Worm (Caenorhabditis elegans): Measurements from ENCODE around the gene evl-20.

The evl-20 gene

DNA sequence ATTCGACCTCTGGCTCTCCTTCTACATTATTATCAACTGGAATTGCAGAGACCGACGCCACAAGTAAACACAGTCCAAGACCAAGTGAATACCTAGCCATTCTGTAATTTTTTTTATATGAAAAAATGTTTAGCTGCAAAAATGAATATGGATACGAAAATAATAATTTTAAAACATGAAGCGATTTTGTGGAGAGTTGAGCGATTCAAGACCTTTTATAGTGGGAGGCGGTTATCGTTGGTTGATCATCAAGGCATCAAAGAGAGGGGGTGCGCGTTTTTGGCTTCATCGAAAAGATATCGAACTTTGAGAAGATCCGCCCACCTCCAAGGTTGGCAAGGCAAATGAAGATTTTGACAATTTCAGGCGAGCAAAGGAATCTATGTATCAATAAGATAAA is 2.6 kb downstream of the evl-20 start, which contains the start of gene cut-3:
cut-3 (minus strand) TSS at position 101 of the 400 bp plus-strand sequence.
- TF ChIP-seq cog-1 (tag; optimal IDR thresholded peaks at IDR 0.05) (no peak), klf-2 (GFP tag; conservative IDR thresholded peaks at IDR 0.05) (no peak), ztf-29 (GFP tag; IDR thresholded peaks at IDR 0.05) (no peak), ztf-23 (GFP tag; IDR thresholded peaks at IDR 0.05) (no peak), ref-1 (GFP tag; conservative IDR thresholded peaks at IDR 0.05) (no peak), flt-1 (GFP tag; IDR thresholded peaks at IDR 0.05) (no peak), tab-1 (GFP tag; IDR thresholded peaks at IDR 0.05) (no peak), T22C8.4 (GFP tag; IDR thresholded peaks at IDR 0.05) (no peak)

DNA sequence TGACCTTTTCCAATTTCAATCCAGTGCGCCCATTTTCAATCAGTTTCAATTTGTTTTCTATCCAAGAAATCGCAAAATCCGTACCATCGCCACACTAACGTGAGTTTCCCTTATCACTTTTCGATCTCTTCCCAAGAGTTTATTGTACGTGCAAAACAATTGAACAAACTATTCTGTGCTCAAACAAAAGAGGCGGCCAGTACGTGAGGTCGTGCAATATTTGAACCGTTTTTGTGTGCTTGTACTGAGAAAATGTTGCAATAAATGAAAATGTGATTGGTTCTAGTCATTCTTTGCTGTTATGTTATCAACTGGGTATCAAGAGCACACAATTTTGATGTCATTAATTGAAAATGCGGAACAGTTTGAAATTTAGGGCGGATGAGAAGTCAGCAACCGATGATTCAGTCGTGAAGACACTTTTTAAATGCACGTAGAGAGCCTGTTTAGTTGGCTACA is 5.6 kb downstream of the evl-20 start, which contains the start of gene F22B5.4:
F22B5.4 (plus strand) TSS at position 51 of the 459 bp plus-strand sequence.
- TF ChIP-seq ztf-23 (GFP tag; IDR thresholded peaks at IDR 0.05) (no peak), cog-1 (tag; optimal IDR thresholded peaks at IDR 0.05) (no peak), ref-1 (GFP tag; conservative IDR thresholded peaks at IDR 0.05) (no peak), ztf-29 (GFP tag; IDR thresholded peaks at IDR 0.05) (no peak), T22C8.4 (GFP tag; IDR thresholded peaks at IDR 0.05) (no peak), med-1 (GFP tag; optimal IDR thresholded peaks at IDR 0.05; ENCODE audit: insufficient read depth) (no peak), tab-1 (GFP tag; IDR thresholded peaks at IDR 0.05) (no peak), klf-2 (GFP tag; conservative IDR thresholded peaks at IDR 0.05) (no peak), flt-1 (GFP tag; IDR thresholded peaks at IDR 0.05) (no peak)

ce11 chrII:8450750-8451149 is 6.6 kb downstream of the evl-20 start:
- TF ChIP-seq T22C8.4 (GFP tag; IDR thresholded peaks at IDR 0.05) (no peak), cog-1 (tag; optimal IDR thresholded peaks at IDR 0.05) (no peak), ztf-29 (GFP tag; IDR thresholded peaks at IDR 0.05) (no peak), klf-2 (GFP tag; conservative IDR thresholded peaks at IDR 0.05) (no peak), flt-1 (GFP tag; IDR thresholded peaks at IDR 0.05) (no peak), ref-1 (GFP tag; conservative IDR thresholded peaks at IDR 0.05) (no peak), ztf-23 (GFP tag; IDR thresholded peaks at IDR 0.05) (no peak), tab-1 (GFP tag; IDR thresholded peaks at IDR 0.05) (no peak), med-1 (GFP tag; optimal IDR thresholded peaks at IDR 0.05; ENCODE audit: insufficient read depth) (no peak)

DNA sequence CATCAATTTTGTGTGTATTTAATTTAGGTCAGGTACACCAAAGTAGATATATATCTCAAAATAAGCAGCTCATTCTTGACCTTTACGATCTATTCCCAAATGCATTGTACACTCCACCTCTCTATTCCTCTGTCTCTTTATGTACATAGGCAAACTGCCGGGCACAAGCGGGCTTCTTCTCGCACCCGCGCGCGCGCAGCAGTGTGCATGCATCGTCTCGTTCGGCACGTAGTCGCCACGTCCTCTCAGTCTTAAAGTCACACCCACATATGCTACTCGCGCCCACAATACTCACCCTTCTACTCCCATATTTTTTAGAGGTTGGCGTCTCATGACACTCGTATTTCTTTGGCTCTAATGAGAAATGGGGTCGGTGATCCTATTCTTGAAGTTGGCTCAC is 7.3 kb downstream of the evl-20 start:
- no peak for TF ChIP-seq ztf-29 (GFP tag; IDR thresholded peaks at IDR 0.05)
- TF ChIP-seq cog-1 (tag; optimal IDR thresholded peaks at IDR 0.05): no peak
- no peak for TF ChIP-seq tab-1 (GFP tag; IDR thresholded peaks at IDR 0.05)

DNA sequence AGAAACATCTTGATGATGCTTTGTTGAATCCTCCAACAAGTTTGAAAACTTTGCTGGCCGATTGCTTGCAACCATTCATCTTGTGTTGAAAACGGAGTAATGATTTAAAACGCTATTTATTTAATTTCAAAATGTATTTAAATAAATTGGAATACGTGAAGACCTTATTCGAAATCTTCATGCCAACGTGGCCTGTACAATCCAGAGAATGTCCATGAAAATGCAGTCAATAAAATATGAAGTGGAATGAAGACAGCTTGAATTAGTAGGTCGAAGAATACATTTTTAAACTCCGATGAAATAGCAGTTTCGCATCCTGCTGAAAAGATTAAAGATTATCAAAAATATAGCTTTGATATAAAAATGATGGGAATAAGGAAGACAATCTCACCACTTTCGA is 10.4 kb downstream of the evl-20 start, which contains the start of gene F22B5.5:
F22B5.5 (minus strand) TSS at position 101 of the 400 bp plus-strand sequence.
- TF ChIP-seq cog-1 (tag; optimal IDR thresholded peaks at IDR 0.05) (no peak), tab-1 (GFP tag; IDR thresholded peaks at IDR 0.05) (no peak), ztf-23 (GFP tag; IDR thresholded peaks at IDR 0.05) (no peak)

DNA sequence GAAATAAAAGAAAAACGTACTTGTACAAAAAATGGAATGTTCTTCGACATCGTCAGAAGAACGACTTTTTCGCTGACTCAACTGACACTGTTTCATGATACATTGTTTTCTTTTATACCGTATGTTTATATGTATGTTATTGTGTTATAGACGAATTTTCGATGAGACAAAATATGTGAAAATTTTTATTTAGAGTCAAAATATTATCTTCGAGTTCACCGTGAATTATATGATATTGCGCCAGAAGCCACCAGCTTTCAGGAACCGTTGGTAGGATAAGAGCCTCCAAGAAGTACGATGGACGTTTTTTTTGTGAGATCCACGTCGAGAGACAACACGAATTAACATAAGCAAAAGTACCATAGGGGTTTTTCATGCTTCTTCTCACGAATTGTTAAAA is 12.0 kb downstream of the evl-20 start, which contains the start of gene F22B5.6:
F22B5.6 (minus strand) TSS at position 101 of the 400 bp plus-strand sequence.
- TF ChIP-seq klf-2 (GFP tag; conservative IDR thresholded peaks at IDR 0.05): no peak
- no peak for TF ChIP-seq cog-1 (tag; optimal IDR thresholded peaks at IDR 0.05)
- TF ChIP-seq ref-1 (GFP tag; conservative IDR thresholded peaks at IDR 0.05): no peak
- TF ChIP-seq T22C8.4 (GFP tag; IDR thresholded peaks at IDR 0.05): no peak
- TF ChIP-seq ztf-29 (GFP tag; IDR thresholded peaks at IDR 0.05): no peak
- no peak for TF ChIP-seq med-1 (GFP tag; optimal IDR thresholded peaks at IDR 0.05; ENCODE audit: insufficient read depth)
- no peak for TF ChIP-seq tab-1 (GFP tag; IDR thresholded peaks at IDR 0.05)
- no peak for TF ChIP-seq ztf-23 (GFP tag; IDR thresholded peaks at IDR 0.05)
- no peak for TF ChIP-seq flt-1 (GFP tag; IDR thresholded peaks at IDR 0.05)

DNA sequence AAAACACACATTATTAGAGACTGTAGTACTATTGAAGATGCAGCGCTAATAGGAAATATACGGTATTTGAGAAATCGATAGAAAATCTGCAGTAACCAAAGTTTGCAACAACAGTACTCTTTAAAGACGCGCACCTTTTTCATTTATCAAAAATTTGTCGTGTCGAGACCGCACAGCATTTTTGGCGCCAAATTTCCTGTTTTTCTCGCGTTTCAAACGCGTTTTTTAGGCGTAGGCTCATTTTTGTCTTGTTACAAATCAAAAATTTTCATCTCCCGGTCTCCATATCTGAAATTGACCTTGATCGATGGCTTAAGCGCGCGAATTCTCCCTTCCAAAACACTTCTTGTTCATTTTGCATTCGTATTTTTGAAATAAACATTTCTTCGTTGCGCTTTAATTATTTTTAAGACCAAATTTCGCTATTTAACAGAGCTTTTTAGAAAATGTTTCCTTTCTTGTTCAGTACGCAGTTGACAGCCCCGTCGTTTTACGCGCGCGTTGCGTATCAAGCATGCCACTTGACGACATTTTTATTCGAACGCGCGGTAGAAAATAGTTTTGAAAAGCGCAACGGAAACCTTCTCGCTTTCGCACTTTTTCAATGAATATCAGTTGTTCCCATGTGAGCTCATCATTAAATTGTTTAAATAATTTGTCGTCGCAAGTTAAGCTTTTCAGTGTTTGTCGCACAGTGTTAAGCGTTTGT is 12.7 kb downstream of the evl-20 start:
- TF ChIP-seq ref-1 (GFP tag; conservative IDR thresholded peaks at IDR 0.05) (no peak), med-1 (GFP tag; optimal IDR thresholded peaks at IDR 0.05; ENCODE audit: insufficient read depth) (no peak), cog-1 (tag; optimal IDR thresholded peaks at IDR 0.05) (no peak), T22C8.4 (GFP tag; IDR thresholded peaks at IDR 0.05) (no peak)

ce11 chrII:8457438-8457837 is 13.3 kb downstream of the evl-20 start, which contains the start of gene zyg-9:
Gene zyg-9, plus strand, starts transcription at chrII:8457818.
- no peak for TF ChIP-seq ref-1 (GFP tag; conservative IDR thresholded peaks at IDR 0.05)
- 0 out of 2 replicates have a peak, but pooled peaks have one; percentile 14 for TF ChIP-seq T22C8.4 (GFP tag; IDR thresholded peaks at IDR 0.05)
- TF ChIP-seq cog-1 (tag; optimal IDR thresholded peaks at IDR 0.05): no peak

ce11 chrII:8464448-8464898 is 20.4 kb downstream of the evl-20 start, which contains the start of gene fars-3:
Gene fars-3, plus strand, starts transcription at chrII:8464848.
- TF ChIP-seq med-1 (GFP tag; optimal IDR thresholded peaks at IDR 0.05; ENCODE audit: insufficient read depth) (no peak), flt-1 (GFP tag; IDR thresholded peaks at IDR 0.05) (0 out of 2 replicates have a peak, but pooled peaks have one; percentile 49)

DNA sequence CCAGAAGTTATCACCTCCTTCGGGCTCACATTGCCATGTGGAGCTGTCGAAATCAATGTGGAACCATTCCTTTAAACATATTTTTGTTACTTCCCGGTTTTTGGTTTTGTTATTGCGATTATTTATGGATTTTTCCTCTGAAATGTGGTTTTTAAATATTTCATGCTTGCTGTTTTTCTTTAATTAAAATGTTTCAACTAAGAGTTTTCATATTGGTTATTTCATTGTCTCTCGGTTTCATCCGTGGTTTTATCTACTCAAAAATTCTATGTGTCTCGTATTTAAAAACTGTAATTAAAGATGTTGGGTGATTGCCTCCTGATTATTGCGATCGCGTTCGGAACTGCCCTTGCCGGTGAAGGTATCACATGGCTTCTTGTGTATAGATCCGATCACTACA is 22.8 kb downstream of the evl-20 start, which contains the start of gene F22B5.10:
F22B5.10 (plus strand) TSS at position 301 of the 400 bp plus-strand sequence.
- no peak for TF ChIP-seq ztf-23 (GFP tag; IDR thresholded peaks at IDR 0.05)
- TF ChIP-seq ref-1 (GFP tag; conservative IDR thresholded peaks at IDR 0.05): no peak
- no peak for TF ChIP-seq cog-1 (tag; optimal IDR thresholded peaks at IDR 0.05)
- no peak for TF ChIP-seq klf-2 (GFP tag; conservative IDR thresholded peaks at IDR 0.05)
- TF ChIP-seq ztf-29 (GFP tag; IDR thresholded peaks at IDR 0.05): no peak

Data from whole organism, midembryonic.